Worm (Caenorhabditis elegans) whole organism, L2 larva: ENCODE measurements around the gene C39E9.8.

ENCODE experiments used
- C34F6.9 ChIP-seq: fragments of 150-350 bp; optimal IDR thresholded peaks from 2 replicates; lab custom pipeline; 2014; ENCODE audit warnings: missing biosample characterization, missing genetic modification characterization
- F13H6.1 ChIP-seq: sonication (generic microtip); optimal IDR thresholded peaks from 2 replicates; lab custom pipeline; 2016; ENCODE audit warnings: missing genetic modification characterization, missing compliant biosample characterization
- Y55F3AM.14 ChIP-seq: fragments of 200-800 bp; sonication (Bioruptor generic); optimal IDR thresholded peaks from 2 replicates; lab custom pipeline; 2018; ENCODE audit warnings: mild to moderate bottlenecking, missing genetic modification characterization, missing compliant biosample characterization
- ZK546.5 ChIP-seq: sonication (generic microtip); optimal IDR thresholded peaks from 2 replicates; lab custom pipeline; 2017; ENCODE audit warnings: missing biosample characterization, missing genetic modification characterization
- alr-1 ChIP-seq: fragments of 150-350 bp; optimal IDR thresholded peaks from 2 replicates; lab custom pipeline; 2014; ENCODE audit warnings: missing biosample characterization, missing genetic modification characterization
- blmp-1 ChIP-seq: sonication (generic microtip); optimal IDR thresholded peaks from 2 replicates; lab custom pipeline; 2017; ENCODE audit warnings: missing genetic modification characterization, mild to moderate bottlenecking, missing compliant biosample characterization, antibody characterized with exemption, moderate library complexity; ENCODE audit not compliant: insufficient read depth
- ceh-16 ChIP-seq: fragments of 150-350 bp; optimal IDR thresholded peaks from 2 replicates; lab custom pipeline; 2014; ENCODE audit warnings: missing biosample characterization, missing genetic modification characterization
- ceh-82 ChIP-seq: fragments of 150-350 bp; optimal IDR thresholded peaks from 2 replicates; lab custom pipeline; 2014; ENCODE audit warnings: missing biosample characterization, missing genetic modification characterization
- dmd-4 ChIP-seq: sonication (generic microtip); optimal IDR thresholded peaks from 2 replicates; lab custom pipeline; 2017; ENCODE audit warnings: missing biosample characterization, missing genetic modification characterization
- fos-1 ChIP-seq: fragments of 150-350 bp; optimal IDR thresholded peaks from 2 replicates; lab custom pipeline; 2014; ENCODE audit warnings: missing biosample characterization, missing genetic modification characterization
- gmeb-1 ChIP-seq: fragments of 150-350 bp; optimal IDR thresholded peaks from 2 replicates; lab custom pipeline; 2014; ENCODE audit warnings: missing biosample characterization, missing genetic modification characterization
- lin-11 ChIP-seq: fragments of 150-350 bp; sonication (generic microtip); optimal IDR thresholded peaks from 2 replicates; lab custom pipeline; 2014; ENCODE audit warnings: missing biosample characterization, missing genetic modification characterization, inconsistent platforms, mixed read lengths
- lin-39 ChIP-seq: fragments of 150-350 bp; optimal IDR thresholded peaks from 2 replicates; lab custom pipeline; 2014; ENCODE audit warnings: missing biosample characterization, missing genetic modification reagents, missing genetic modification characterization
- lsy-2 ChIP-seq, 2 experiments: fragments of 150-350 bp in 1 of 2; sonication (generic microtip) in 1 of 2; optimal IDR thresholded peaks; 2 replicates each; lab custom pipeline; 2014 to 2017; ENCODE audit warnings: missing biosample characterization in 2 of 2, missing genetic modification characterization in 2 of 2
- mab-5 ChIP-seq: fragments of 150-350 bp; optimal IDR thresholded peaks from 2 replicates; lab custom pipeline; 2014; ENCODE audit warnings: missing biosample characterization, missing genetic modification characterization
- mdl-1 ChIP-seq, 2 experiments: fragments of 150-350 bp in 1 of 2; sonication (generic microtip) in 1 of 2; optimal IDR thresholded peaks; 2 replicates each; lab custom pipeline; 2017; ENCODE audit warnings: missing biosample characterization in 2 of 2, missing genetic modification characterization in 2 of 2
- nhr-10 ChIP-seq: sonication (generic microtip); optimal IDR thresholded peaks from 2 replicates; lab custom pipeline; 2017; ENCODE audit warnings: missing biosample characterization, missing genetic modification characterization
- nhr-12 ChIP-seq: fragments of 150-350 bp; optimal IDR thresholded peaks from 2 replicates; lab custom pipeline; 2014; ENCODE audit warnings: missing biosample characterization, missing genetic modification characterization
- nhr-129 ChIP-seq: fragments of 150-350 bp; optimal IDR thresholded peaks from 2 replicates; lab custom pipeline; 2014; ENCODE audit warnings: missing biosample characterization, missing genetic modification characterization
- nhr-21 ChIP-seq: fragments of 150-350 bp; optimal IDR thresholded peaks from 2 replicates; lab custom pipeline; 2014; ENCODE audit warnings: missing biosample characterization, missing genetic modification characterization
- nhr-25 ChIP-seq: fragments of 150-350 bp; sonication (generic microtip); optimal IDR thresholded peaks from 3 replicates; lab custom pipeline; 2014; ENCODE audit warnings: missing biosample characterization, missing genetic modification characterization
- nhr-77 ChIP-seq: fragments of 150-350 bp; optimal IDR thresholded peaks from 2 replicates; lab custom pipeline; 2014; ENCODE audit warnings: missing biosample characterization, missing genetic modification characterization
- skn-1 ChIP-seq: sonication (generic microtip); optimal IDR thresholded peaks from 2 replicates; lab custom pipeline; 2017; ENCODE audit warnings: missing biosample characterization, missing genetic modification characterization
- sma-3 ChIP-seq: sonication (generic microtip); optimal IDR thresholded peaks from 2 replicates; lab custom pipeline; 2016; ENCODE audit warnings: missing genetic modification reagents, missing genetic modification characterization, missing compliant biosample characterization
- sma-9 ChIP-seq, 2 experiments: fragments of 150-350 bp in 1 of 2; sonication (generic microtip) in 1 of 2; optimal IDR thresholded peaks; 2 replicates each; lab custom pipeline; 2014 to 2016; ENCODE audit warnings: missing genetic modification characterization in 2 of 2, mild to moderate bottlenecking in 1 of 2, missing biosample characterization in 1 of 2, missing compliant biosample characterization in 1 of 2, missing genetic modification reagents in 1 of 2, moderate library complexity in 1 of 2
- snpc-4 ChIP-seq: fragments of 150-350 bp; optimal IDR thresholded peaks from 2 replicates; lab custom pipeline; 2014; ENCODE audit warnings: missing biosample characterization, missing genetic modification characterization
- unc-39 ChIP-seq: fragments of 150-350 bp; optimal IDR thresholded peaks from 2 replicates; lab custom pipeline; 2014; ENCODE audit warnings: missing biosample characterization, missing genetic modification characterization
- unc-55 ChIP-seq: fragments of 150-350 bp; sonication (generic microtip); optimal IDR thresholded peaks from 3 replicates; lab custom pipeline; 2014; ENCODE audit warnings: missing biosample characterization, missing genetic modification reagents, missing genetic modification characterization
- ztf-11 ChIP-seq: sonication (generic microtip); optimal IDR thresholded peaks from 2 replicates; lab custom pipeline; 2017; ENCODE audit warnings: missing biosample characterization, missing genetic modification characterization
- ztf-4 ChIP-seq: fragments of 150-350 bp; optimal IDR thresholded peaks from 2 replicates; lab custom pipeline; 2014; ENCODE audit warnings: missing biosample characterization, missing genetic modification characterization

C39E9.8 gene

DNA sequence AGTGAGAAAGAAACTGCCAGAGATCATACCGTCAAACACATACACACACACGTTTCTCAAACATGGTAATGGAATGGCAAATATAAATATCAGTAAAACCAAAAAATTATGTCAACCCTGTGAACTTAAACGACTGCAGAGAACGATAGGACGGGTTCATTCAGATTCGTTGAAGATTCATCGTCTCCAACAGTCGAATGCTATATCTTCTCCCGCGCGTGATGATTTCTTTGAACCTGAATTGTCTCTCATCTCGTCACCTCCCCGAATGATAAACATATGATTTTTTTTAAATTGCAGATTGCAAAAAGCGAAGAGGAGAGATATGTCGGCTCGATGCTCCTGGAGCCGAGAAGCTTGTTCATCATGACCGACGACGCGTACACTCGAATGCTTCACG lies 31.6 kb downstream of the C39E9.8 start:
- TF ChIP-seq nhr-25 (tag; lab: Kevin White, UChicago): peak; percentile 11
- TF ChIP-seq nhr-129 (tag; lab: Kevin White, UChicago): peak; percentile 55
- no peak for TF ChIP-seq dmd-4 (tag; lab: Kevin White, UChicago)
- TF ChIP-seq nhr-21 (tag; lab: Kevin White, UChicago): peak; percentile 57
- no peak for TF ChIP-seq ceh-82
- peak; percentile 11 for TF ChIP-seq fos-1 (tag; lab: Kevin White, UChicago)

DNA sequence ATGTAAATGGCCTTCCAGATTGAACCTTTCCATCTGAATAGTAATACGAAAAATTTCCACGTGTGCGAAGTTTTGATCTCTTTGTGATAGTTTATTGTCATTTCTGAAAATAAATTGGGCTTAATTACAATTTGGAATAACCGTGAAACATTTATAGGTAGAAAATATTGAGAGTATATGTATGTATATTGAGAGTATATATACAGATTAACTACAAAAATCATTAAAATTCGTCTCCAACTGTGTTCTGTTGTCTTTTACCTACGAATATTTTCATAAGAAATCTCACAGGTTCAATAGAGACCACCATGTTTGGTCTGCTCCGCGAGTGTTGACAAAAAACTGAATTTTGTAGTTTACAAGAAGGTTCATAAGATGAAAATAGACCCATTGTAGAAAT lies 33.7 kb downstream of the C39E9.8 start, which contains the start of gene best-2:
TSS of gene best-2 (minus strand) at position 101 of the 400 bp plus-strand sequence.
- TF ChIP-seq F13H6.1 (tag; lab: Kevin White, UChicago): no peak
- no peak for TF ChIP-seq nhr-10 (tag; lab: Kevin White, UChicago)
- TF ChIP-seq snpc-4: no peak
- no peak for TF ChIP-seq lin-39 (tag; lab: Kevin White, UChicago)
- TF ChIP-seq unc-39 (tag; lab: Kevin White, UChicago): no peak
- TF ChIP-seq mab-5 (tag; lab: Kevin White, UChicago): no peak
- TF ChIP-seq lin-11: no peak
- no peak for TF ChIP-seq skn-1 (tag; lab: Kevin White, UChicago)
- TF ChIP-seq nhr-77: no peak
- no peak for TF ChIP-seq nhr-12 (tag; lab: Kevin White, UChicago)
- TF ChIP-seq alr-1 (tag; lab: Kevin White, UChicago): no peak
- TF ChIP-seq ztf-4 (tag; lab: Kevin White, UChicago): no peak
- no peak for TF ChIP-seq sma-9 (GFP tag; optimal IDR thresholded peaks at IDR 0.05; lab: Kevin White, UChicago)
- TF ChIP-seq sma-9 (tag; optimal IDR thresholded peaks at IDR 0.05; lab: Kevin White, UChicago): no peak
- TF ChIP-seq ceh-82: no peak

- TF ChIP-seq gmeb-1 (no peak), mab-5 (tag; lab: Kevin White, UChicago) (no peak), alr-1 (tag; lab: Kevin White, UChicago) (no peak), ZK546.5 (tag; lab: Kevin White, UChicago) (no peak), nhr-10 (tag; lab: Kevin White, UChicago) (no peak)
These were observed 37.4 kb downstream of the C39E9.8 start for ce11 chrIV:13116679-13117078.

DNA sequence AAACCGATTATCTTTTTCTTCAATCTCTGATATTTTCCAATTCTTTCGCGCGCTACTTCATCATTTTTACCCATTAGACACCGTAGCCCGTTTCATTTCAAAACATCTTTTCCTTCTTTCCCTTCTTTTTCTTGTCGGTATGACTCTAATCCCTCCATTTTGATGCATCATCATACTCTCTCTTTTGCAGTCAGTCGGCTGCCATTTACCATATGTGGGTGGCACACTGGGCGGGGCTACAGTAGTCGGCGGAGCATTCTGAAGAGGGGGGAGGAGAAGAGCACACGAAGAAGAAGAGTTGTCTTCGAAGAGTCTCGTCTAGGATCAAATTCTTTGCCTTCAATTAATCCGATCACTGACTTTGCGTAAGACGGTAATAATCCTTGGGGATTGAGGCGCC lies 39.5 kb downstream of the C39E9.8 start, which contains the start of gene unc-30:
TSS of gene unc-30 (plus strand) at position 184 of the 400 bp plus-strand sequence.
- TF ChIP-seq nhr-77 (no peak), lsy-2 (tag; optimal IDR thresholded peaks at IDR 0.05; lab: Kevin White, UChicago) (peak in 1 of 2 experiments; percentile 21), unc-55 (peak; percentile 84), mab-5 (tag; lab: Kevin White, UChicago) (peak; percentile 19), nhr-129 (tag; lab: Kevin White, UChicago) (peak; percentile 18), lin-11 (no peak)

DNA sequence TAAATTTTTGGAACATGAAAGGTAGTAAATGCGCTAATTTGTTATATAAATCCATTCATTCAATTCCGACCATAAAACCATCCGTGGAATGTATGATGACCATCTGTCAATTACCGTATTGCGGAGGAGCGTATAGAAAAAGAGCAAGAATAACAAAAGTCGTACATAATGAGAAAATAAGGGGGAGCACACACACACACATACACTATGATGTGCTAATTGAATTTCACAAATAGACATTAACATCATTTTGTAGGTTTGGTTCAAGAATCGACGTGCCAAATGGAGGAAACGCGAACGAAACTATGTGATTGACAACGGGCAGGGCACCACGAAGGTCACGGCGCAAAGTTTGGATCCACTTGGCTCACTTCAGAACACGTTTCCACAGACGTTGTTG lies 42.1 kb downstream of the C39E9.8 start:
- TF ChIP-seq sma-3: no peak
- no peak for TF ChIP-seq ceh-16
- TF ChIP-seq, all 48 proteins: peak for 0

ce11 chrIV:13125999-13126398 lies 46.8 kb downstream of the C39E9.8 start:
- TF ChIP-seq blmp-1 (tag; lab: Kevin White, UChicago) (no peak), F13H6.1 (tag; lab: Kevin White, UChicago) (peak; percentile 34), nhr-129 (tag; lab: Kevin White, UChicago) (peak; percentile 1), mab-5 (tag; lab: Kevin White, UChicago) (no peak), nhr-77 (no peak)
- TF ChIP-seq, all 48 proteins: peak for 2

DNA sequence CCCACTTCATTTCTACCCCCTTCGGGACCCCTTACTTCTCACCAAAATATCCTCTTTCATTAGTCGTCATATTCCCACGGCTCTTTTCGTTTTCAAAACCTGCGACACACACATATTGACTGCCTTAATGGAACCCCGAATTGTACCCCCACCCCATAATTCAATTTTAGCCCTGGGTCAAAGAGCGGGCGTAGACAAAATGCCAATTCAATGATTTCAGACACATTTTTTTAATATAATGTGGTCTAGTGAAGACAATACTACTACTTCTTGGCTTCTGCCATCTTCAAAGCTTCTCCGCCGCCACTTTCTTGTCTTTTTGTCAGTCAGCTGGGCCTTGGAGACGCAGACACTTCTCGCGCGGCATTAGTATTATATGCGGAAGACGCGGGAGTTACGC lies 48.5 kb downstream of the C39E9.8 start:
- TF ChIP-seq C34F6.9: no peak
- no peak for TF ChIP-seq Y55F3AM.14 (GFP tag; lab: Kevin White, UChicago)
- TF ChIP-seq ceh-16: no peak
- TF ChIP-seq ztf-11: no peak
- TF ChIP-seq sma-9 (GFP tag; optimal IDR thresholded peaks at IDR 0.05; lab: Kevin White, UChicago): no peak
- no peak for TF ChIP-seq sma-9 (tag; optimal IDR thresholded peaks at IDR 0.05; lab: Kevin White, UChicago)
- TF ChIP-seq unc-55: peak; percentile 15
- TF ChIP-seq F13H6.1 (tag; lab: Kevin White, UChicago): no peak
- no peak for TF ChIP-seq mdl-1 (tag; optimal IDR thresholded peaks at IDR 0.05; lab: Kevin White, UChicago)
